Worm (Caenorhabditis elegans): Measurements from ENCODE around the gene Y38H8A.4.
"Not testable (repeated sequence)": the region's sequence is repeated elsewhere in the genome, so short reads cannot be mapped to it uniquely, and the experiment has no call there.

Gene Y38H8A.4

ce11 chrIV:13445275-13445674 lies 26.9 kb downstream of the Y38H8A.4 start, which contains the start of gene mam-3:
TSS of gene mam-3 (minus strand) at chrIV:13445375.
- TF ChIP-seq zfp-3 (GFP tag; conservative IDR thresholded peaks at IDR 0.05) (no peak), attf-4 (tag; optimal IDR thresholded peaks at IDR 0.05) (no peak), nhr-41 (GFP tag; IDR thresholded peaks at IDR 0.05) (no peak), F37D6.2 (tag; optimal IDR thresholded peaks at IDR 0.05) (no peak), Y75B8A.6 (GFP tag; IDR thresholded peaks at IDR 0.05) (no peak), ama-1 (optimal IDR thresholded peaks at IDR 0.05) (no peak), Y48G9A.11 (GFP tag; IDR thresholded peaks at IDR 0.05) (no peak), dpl-1 (GFP tag; optimal IDR thresholded peaks at IDR 0.05) (no peak), php-3 (GFP tag; IDR thresholded peaks at IDR 0.05) (no peak), fos-1 (tag; optimal IDR thresholded peaks at IDR 0.05) (no peak), R02D3.7 (tag; optimal IDR thresholded peaks at IDR 0.05) (no peak), lin-1 (GFP tag; IDR thresholded peaks at IDR 0.05) (no peak), unc-62 (GFP tag; optimal IDR thresholded peaks at IDR 0.05 in 1 of 2) (no peak), unc-62 (tag; optimal IDR thresholded peaks at IDR 0.05) (no peak)

- not testable (repeated sequence) for TF ChIP-seq saeg-2 (GFP tag; IDR thresholded peaks at IDR 0.05); arid-1 (GFP tag; conservative IDR thresholded peaks at IDR 0.05); dpl-1 (GFP tag; optimal IDR thresholded peaks at IDR 0.05)
Observed at ce11 chrIV:13433904-13434303, 38.3 kb downstream of the Y38H8A.4 start, which contains the start of gene K09B11.5. TSS of gene K09B11.5 (minus strand) at chrIV:13434004.

- TF ChIP-seq D1046.2 (GFP tag; IDR thresholded peaks at IDR 0.05) (peak; percentile 79; the same call in 1 of the 2 replicates), saeg-2 (GFP tag; IDR thresholded peaks at IDR 0.05) (0 out of 2 replicates have a peak, but pooled peaks have one; percentile 51), madf-9 (GFP tag; conservative IDR thresholded peaks at IDR 0.05) (peak; percentile 43; the same call in 1 of the 2 replicates), arid-1 (GFP tag; conservative IDR thresholded peaks at IDR 0.05) (peak; percentile 51; the same call in 1 of the 2 replicates), snpc-1.2 (GFP tag; IDR thresholded peaks at IDR 0.05) (peak; percentile 91), lin-1 (GFP tag; IDR thresholded peaks at IDR 0.05) (peak; percentile 25; the same call in 1 of the 2 replicates), set-16 (GFP tag; IDR thresholded peaks at IDR 0.05) (peak; percentile 93), vab-7 (GFP tag; IDR thresholded peaks at IDR 0.05) (peak; percentile 47; the same call in 1 of the 2 replicates), hmg-1.1 (GFP tag; IDR thresholded peaks at IDR 0.05) (peak; percentile 68), lim-7 (GFP tag; IDR thresholded peaks at IDR 0.05) (peak; percentile 64), dmd-6 (GFP tag; IDR thresholded peaks at IDR 0.05) (peak; percentile 49), lin-38 (GFP tag; IDR thresholded peaks at IDR 0.05) (peak; percentile 71), nhr-42 (GFP tag; IDR thresholded peaks at IDR 0.05) (peak; percentile 68; the same call in 1 of the 2 replicates), Y48G9A.11 (GFP tag; IDR thresholded peaks at IDR 0.05) (0 out of 2 replicates have a peak, but pooled peaks have one; percentile 9), pha-4 (GFP tag; IDR thresholded peaks at IDR 0.05) (peak; percentile 56; the same call in 1 of the 2 replicates), rbr-2 (tag; optimal IDR thresholded peaks at IDR 0.05) (peak; percentile 5), T26A8.4 (GFP tag; IDR thresholded peaks at IDR 0.05) (peak; percentile 54; the same call in 1 of the 2 replicates), egl-43 (GFP tag; IDR thresholded peaks at IDR 0.05) (peak; percentile 87)
- not testable (repeated sequence) for TF ChIP-seq pha-4 (tag; optimal IDR thresholded peaks at IDR 0.05)
Observed at ce11 chrIV:13430137-13430536, 42.0 kb downstream of the Y38H8A.4 start.

DNA sequence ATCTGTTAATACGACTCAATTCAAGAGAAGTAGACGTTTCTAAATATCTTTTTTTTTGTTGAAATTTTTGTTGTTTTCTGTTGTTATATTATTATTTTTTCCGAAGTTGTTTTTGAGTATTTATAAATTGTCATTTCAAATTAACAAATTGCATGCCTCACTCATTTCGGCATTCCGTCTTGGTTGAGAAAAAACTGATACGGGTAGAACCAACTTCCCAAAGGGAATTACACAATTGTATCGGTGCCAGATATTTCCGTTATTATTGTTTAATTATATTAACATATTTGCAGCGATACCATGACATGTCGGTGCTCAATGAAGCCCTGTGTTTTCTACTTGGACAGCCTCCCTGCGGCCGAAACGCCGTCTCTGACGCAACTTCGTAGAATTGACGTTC lies 42.9 kb downstream of the Y38H8A.4 start, which contains the start of gene K09B11.4:
K09B11.4 (plus strand) TSS at position 301 of the 400 bp plus-strand sequence.
- TF ChIP-seq duxl-1 (tag; optimal IDR thresholded peaks at IDR 0.05; ENCODE audit: poor library complexity), result no peak
- no peak for TF ChIP-seq Y48G9A.11 (GFP tag; IDR thresholded peaks at IDR 0.05)
- TF ChIP-seq lin-1 (GFP tag; IDR thresholded peaks at IDR 0.05), result no peak
- no peak for TF ChIP-seq attf-4 (tag; optimal IDR thresholded peaks at IDR 0.05)
- TF ChIP-seq lin-38 (GFP tag; IDR thresholded peaks at IDR 0.05), result no peak
- TF ChIP-seq rbr-2 (tag; optimal IDR thresholded peaks at IDR 0.05), result no peak
- no peak for TF ChIP-seq aha-1 (tag)
- no peak for TF ChIP-seq ceh-20 (GFP tag; IDR thresholded peaks at IDR 0.05)
- TF ChIP-seq lin-15B (tag; optimal IDR thresholded peaks at IDR 0.05), result no peak
- TF ChIP-seq hlh-30 (tag; optimal IDR thresholded peaks at IDR 0.05; ENCODE audit: insufficient read depth), result no peak
- TF ChIP-seq F49E8.2 (tag; optimal IDR thresholded peaks at IDR 0.05; ENCODE audit: borderline replicate concordance), result no peak
